Fruit fly (Drosophila melanogaster): ENCODE measurements around the gene Ser.

- TF ChIP-seq bab1 (GFP tag; optimal IDR thresholded peaks at IDR 0.05) (no peak), pad (GFP tag; optimal IDR thresholded peaks at IDR 0.05) (no peak), cic (GFP tag; optimal IDR thresholded peaks at IDR 0.05) (no peak), Clk (GFP tag; optimal IDR thresholded peaks at IDR 0.05) (no peak)
Observed at dm6 chr3R:27185933-27186571, 8.0 kb downstream of the Ser start.
